Worm (Caenorhabditis elegans) whole organism, early embryonic: ENCODE measurements around the gene Y50E8A.12.

ENCODE experiments used
- B0310.2 ChIP-seq: sonication (generic microtip); optimal IDR thresholded peaks from 2 replicates; lab custom pipeline; 2016; ENCODE audit warnings: mild to moderate bottlenecking, missing genetic modification characterization, missing compliant biosample characterization
- F13C5.2 ChIP-seq: sonication (generic microtip); optimal IDR thresholded peaks from 2 replicates; lab custom pipeline; 2017; ENCODE audit warnings: mild to moderate bottlenecking, missing genetic modification characterization, inconsistent platforms, missing compliant biosample characterization
- aly-1 ChIP-seq: sonication (generic microtip); optimal IDR thresholded peaks from 2 replicates; lab custom pipeline; 2016; ENCODE audit warnings: missing genetic modification characterization, missing compliant biosample characterization
- ama-1 ChIP-seq: fragments of 150-350 bp; optimal IDR thresholded peaks from 2 replicates; lab custom pipeline; 2014
- ceh-13 ChIP-seq: fragments of 200-800 bp; sonication (Bioruptor generic); optimal IDR thresholded peaks from 2 replicates; lab custom pipeline; 2018; ENCODE audit warnings: mild to moderate bottlenecking, missing genetic modification characterization, missing compliant biosample characterization
- ceh-36 ChIP-seq: sonication (generic microtip); optimal IDR thresholded peaks from 2 replicates; lab custom pipeline; 2016; ENCODE audit warnings: missing genetic modification characterization, inconsistent platforms, missing compliant biosample characterization
- ets-7 ChIP-seq: sonication (generic microtip); optimal IDR thresholded peaks from 2 replicates; lab custom pipeline; 2016; ENCODE audit warnings: missing genotype, missing genetic modification characterization, missing compliant biosample characterization
- flt-1 ChIP-seq: fragments of 200-800 bp; sonication (Bioruptor generic); IDR thresholded peaks from 2 replicates; pipeline ENCODE4 v1.3.6; 2022; ENCODE audit warnings: missing genetic modification characterization, missing compliant biosample characterization
- hmbx-1 ChIP-seq: sonication (generic microtip); optimal IDR thresholded peaks from 2 replicates; lab custom pipeline; 2016; ENCODE audit warnings: mild to moderate bottlenecking, missing genetic modification characterization, missing compliant biosample characterization
- hmg-4 ChIP-seq: fragments of 200-800 bp; sonication (Bioruptor generic); optimal IDR thresholded peaks from 2 replicates; lab custom pipeline; 2018; ENCODE audit warnings: mild to moderate bottlenecking, missing genetic modification characterization, missing compliant biosample characterization
- hnd-1 ChIP-seq: sonication (generic microtip); optimal IDR thresholded peaks from 2 replicates; lab custom pipeline; 2016; ENCODE audit warnings: missing genetic modification characterization, missing compliant biosample characterization
- pes-1 ChIP-seq: fragments of 200-800 bp; sonication (Bioruptor generic); IDR thresholded peaks from 2 replicates; pipeline ENCODE4 v1.3.6; 2022; ENCODE audit warnings: missing genetic modification reagents, missing genetic modification characterization, missing compliant biosample characterization
- scrt-1 ChIP-seq: fragments of 200-800 bp; sonication (Bioruptor generic); IDR thresholded peaks from 2 replicates; pipeline ENCODE4 v1.3.6; 2022; ENCODE audit warnings: missing genetic modification characterization, missing compliant biosample characterization
- sea-1 ChIP-seq: fragments of 200-800 bp; sonication (Bioruptor generic); conservative IDR thresholded peaks from 2 replicates; pipeline ENCODE4 v1.3.6; 2022; ENCODE audit warnings: missing genetic modification characterization, missing compliant biosample characterization
- tbx-11 ChIP-seq: fragments of 200-800 bp; sonication (Bioruptor generic); IDR thresholded peaks from 2 replicates; pipeline ENCODE4 v1.3.6; 2022; ENCODE audit warnings: missing genetic modification characterization, missing compliant biosample characterization
- tbx-37 ChIP-seq: fragments of 200-800 bp; sonication (Bioruptor generic); conservative IDR thresholded peaks from 2 replicates; pipeline ENCODE4 v1.3.6; 2022; ENCODE audit warnings: missing genetic modification reagents, missing genetic modification characterization, missing compliant biosample characterization
- tra-4 ChIP-seq: sonication (generic microtip); optimal IDR thresholded peaks from 2 replicates; lab custom pipeline; 2017; ENCODE audit warnings: missing genetic modification characterization, missing compliant biosample characterization

The Y50E8A.12 gene

DNA sequence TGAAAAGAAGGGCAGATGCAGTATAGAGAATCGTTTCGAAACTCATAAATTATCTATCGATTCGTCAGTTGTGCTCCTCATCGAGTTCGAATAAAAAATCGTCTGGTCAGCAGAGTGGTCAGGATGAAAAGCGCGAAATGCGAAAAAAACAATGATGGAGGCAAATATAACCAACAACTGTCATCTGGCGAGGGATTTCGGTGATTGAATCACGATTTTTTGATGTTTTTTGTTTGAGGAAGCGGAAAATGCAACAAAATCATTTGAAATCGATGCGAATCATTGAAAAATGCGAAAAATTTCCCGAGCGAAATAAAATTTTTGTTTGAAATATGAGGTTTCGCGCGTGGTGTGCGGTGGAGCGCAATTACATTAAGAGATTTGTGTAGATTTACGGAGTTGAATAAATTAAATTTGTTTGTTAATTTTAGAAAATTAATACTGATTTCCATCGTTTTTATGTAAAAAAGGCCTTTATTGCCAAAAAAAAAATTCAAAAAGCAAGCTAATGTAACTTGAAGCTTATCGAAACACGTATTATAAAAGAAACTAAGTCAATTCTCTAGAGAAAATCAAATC, 49.7 kb downstream of the Y50E8A.12 start, which contains the start of gene unc-61:
TSS of gene unc-61 (minus strand) at position 51 of the 579 bp plus-strand sequence.
- TF ChIP-seq B0310.2 (no peak), ama-1 (lab: Kevin White, UChicago) (no peak), hmg-4 (GFP tag; lab: Kevin White, UChicago) (no peak), tra-4 (tag; lab: Kevin White, UChicago) (no peak), flt-1 (no peak), tbx-11 (GFP tag; lab: Robert Waterston, UW) (no peak), pes-1 (GFP tag; lab: Robert Waterston, UW) (no peak), F13C5.2 (tag; lab: Kevin White, UChicago) (no peak), tbx-37 (GFP tag; lab: Robert Waterston, UW) (no peak), hmbx-1 (tag; lab: Kevin White, UChicago) (no peak), aly-1 (tag; lab: Kevin White, UChicago) (no peak), hnd-1 (no peak), sea-1 (GFP tag; lab: Robert Waterston, UW) (no peak), ceh-36 (no peak), ceh-13 (GFP tag; lab: Kevin White, UChicago) (no peak), scrt-1 (GFP tag; lab: Robert Waterston, UW) (no peak), ets-7 (tag; lab: Kevin White, UChicago) (no peak)
